Worm (Caenorhabditis elegans): ENCODE data around the gene popl-1.

ce11 chrIII:6421473-6421872 lies 9.3 kb downstream of the popl-1 start:
- TF ChIP-seq hlh-30 (tag; optimal IDR thresholded peaks at IDR 0.05; ENCODE audit: insufficient read depth) (no peak), ctbp-1 (GFP tag; IDR thresholded peaks at IDR 0.05) (no peak)

Measured in whole organism, L4 larva.